Worm (Caenorhabditis elegans) whole organism, late embryonic: ENCODE data around the gene F23A7.3.

Experiments used
- C08G9.2 ChIP-seq: sonication (generic microtip); optimal IDR thresholded peaks from 2 replicates; lab custom pipeline; 2016; ENCODE audit warnings: mild to moderate bottlenecking, missing genetic modification characterization, moderate library complexity, missing compliant biosample characterization
- K02D7.2 ChIP-seq: sonication (generic microtip); optimal IDR thresholded peaks from 2 replicates; lab custom pipeline; 2017; ENCODE audit warnings: mild to moderate bottlenecking, missing genetic modification characterization, missing compliant biosample characterization
- ceh-19 ChIP-seq: fragments of 200-800 bp; sonication (Bioruptor generic); optimal IDR thresholded peaks from 2 replicates; lab custom pipeline; 2018; ENCODE audit warnings: mild to moderate bottlenecking, missing genetic modification characterization, missing compliant biosample characterization
- ceh-2 ChIP-seq: sonication (generic microtip); optimal IDR thresholded peaks from 2 replicates; lab custom pipeline; 2016; ENCODE audit warnings: missing genotype, missing genetic modification characterization, missing compliant biosample characterization
- ceh-22 ChIP-seq: sonication (generic microtip); optimal IDR thresholded peaks from 2 replicates; lab custom pipeline; 2017; ENCODE audit warnings: missing biosample characterization, missing genetic modification characterization
- ceh-24 ChIP-seq: sonication (generic microtip); optimal IDR thresholded peaks from 2 replicates; lab custom pipeline; 2016; ENCODE audit warnings: mild to moderate bottlenecking, missing genetic modification characterization, missing compliant biosample characterization
- ceh-30 ChIP-seq: fragments of 150-350 bp; optimal IDR thresholded peaks from 2 replicates; lab custom pipeline; 2014; ENCODE audit warnings: missing biosample characterization, missing genetic modification characterization
- ceh-45 ChIP-seq: fragments of 200-800 bp; sonication (Bioruptor generic); IDR thresholded peaks from 2 replicates; pipeline ENCODE4 v1.3.6; 2022; ENCODE audit warnings: missing genetic modification reagents, missing genetic modification characterization, missing compliant biosample characterization
- dve-1 ChIP-seq: sonication (generic microtip); optimal IDR thresholded peaks from 2 replicates; lab custom pipeline; 2017; ENCODE audit warnings: antibody characterized with exemption, mild to moderate bottlenecking, missing genetic modification characterization, missing compliant biosample characterization
- elt-2 ChIP-seq: sonication (generic microtip); optimal IDR thresholded peaks from 2 replicates; lab custom pipeline; 2016; ENCODE audit warnings: missing genetic modification reagents, missing genetic modification characterization, missing compliant biosample characterization
- elt-4 ChIP-seq: sonication (generic microtip); optimal IDR thresholded peaks from 2 replicates; lab custom pipeline; 2016; ENCODE audit warnings: missing genetic modification characterization, missing compliant biosample characterization
- eyg-1 ChIP-seq: sonication (generic microtip); optimal IDR thresholded peaks from 2 replicates; lab custom pipeline; 2016; ENCODE audit warnings: missing genotype, missing genetic modification characterization, missing compliant biosample characterization
- fkh-10 ChIP-seq: fragments of 150-350 bp; optimal IDR thresholded peaks from 2 replicates; lab custom pipeline; 2014; ENCODE audit warnings: missing biosample characterization, missing genetic modification reagents, missing genetic modification characterization
- gmeb-2 ChIP-seq: sonication (generic microtip); optimal IDR thresholded peaks from 2 replicates; lab custom pipeline; 2016; ENCODE audit warnings: missing genetic modification characterization, inconsistent platforms, missing compliant biosample characterization
- hlh-8 ChIP-seq: sonication (generic microtip); optimal IDR thresholded peaks from 2 replicates; lab custom pipeline; 2016; ENCODE audit warnings: missing genotype, missing genetic modification characterization, missing compliant biosample characterization
- lim-6 ChIP-seq: sonication (generic microtip); optimal IDR thresholded peaks from 2 replicates; lab custom pipeline; 2016; ENCODE audit warnings: missing genetic modification characterization, missing compliant biosample characterization
- lin-11 ChIP-seq: fragments of 200-800 bp; sonication (Bioruptor generic); optimal IDR thresholded peaks from 2 replicates; lab custom pipeline; 2018; ENCODE audit warnings: mild to moderate bottlenecking, missing genetic modification characterization, missing compliant biosample characterization
- madf-2 ChIP-seq: sonication (generic microtip); optimal IDR thresholded peaks from 2 replicates; lab custom pipeline; 2017; ENCODE audit warnings: missing genetic modification characterization, missing compliant biosample characterization
- mec-3 ChIP-seq: sonication (generic microtip); optimal IDR thresholded peaks from 2 replicates; lab custom pipeline; 2016; ENCODE audit warnings: borderline replicate concordance, missing genetic modification characterization, missing compliant biosample characterization
- pat-9 ChIP-seq: fragments of 200-800 bp; sonication (Bioruptor generic); optimal IDR thresholded peaks from 2 replicates; lab custom pipeline; 2018; ENCODE audit warnings: mild to moderate bottlenecking, missing genetic modification characterization, moderate library complexity, missing compliant biosample characterization
- pax-1 ChIP-seq: fragments of 150-350 bp; optimal IDR thresholded peaks from 2 replicates; lab custom pipeline; 2014; ENCODE audit warnings: missing biosample characterization, missing genetic modification characterization
- pha-2 ChIP-seq: sonication (generic microtip); optimal IDR thresholded peaks from 2 replicates; lab custom pipeline; 2017; ENCODE audit warnings: mild to moderate bottlenecking, missing genetic modification characterization, missing compliant biosample characterization
- pros-1 ChIP-seq: fragments of 150-350 bp; optimal IDR thresholded peaks from 2 replicates; lab custom pipeline; 2014; ENCODE audit warnings: missing biosample characterization, missing genetic modification reagents, missing genetic modification characterization
- ref-2 ChIP-seq: sonication (generic microtip); optimal IDR thresholded peaks from 2 replicates; lab custom pipeline; 2016; ENCODE audit warnings: missing genetic modification characterization, missing compliant biosample characterization
- sdc-2 ChIP-seq: sonication (generic microtip); optimal IDR thresholded peaks from 2 replicates; lab custom pipeline; 2016; ENCODE audit warnings: missing genotype, missing genetic modification characterization, missing compliant biosample characterization
- sox-4 ChIP-seq: sonication (generic microtip); optimal IDR thresholded peaks from 2 replicates; lab custom pipeline; 2017; ENCODE audit warnings: mild to moderate bottlenecking, missing genetic modification characterization, inconsistent platforms, missing compliant biosample characterization
- syd-9 ChIP-seq: sonication (generic microtip); optimal IDR thresholded peaks from 2 replicates; lab custom pipeline; 2016; ENCODE audit warnings: mild to moderate bottlenecking, missing genetic modification characterization, moderate library complexity, missing compliant biosample characterization
- tbx-7 ChIP-seq: sonication (generic microtip); optimal IDR thresholded peaks from 2 replicates; lab custom pipeline; 2016; ENCODE audit warnings: missing genotype, missing genetic modification characterization, missing compliant biosample characterization
- ttx-3 ChIP-seq: sonication (generic microtip); optimal IDR thresholded peaks from 2 replicates; lab custom pipeline; 2016; ENCODE audit warnings: missing genetic modification reagents, missing genetic modification characterization, missing compliant biosample characterization
- unc-3 ChIP-seq, 2 experiments: fragments of 200-800 bp in 1 of 2; sonication (Bioruptor generic) in 1 of 2; sonication (generic microtip) in 1 of 2; conservative IDR thresholded peaks in 1 of 2; optimal IDR thresholded peaks in 1 of 2; 2 replicates each; pipeline versions ENCODE4 v1.3.6 to Lab custom; 2016 to 2022; ENCODE audit warnings: missing compliant biosample characterization in 2 of 2, missing genetic modification characterization in 2 of 2, missing genetic modification reagents in 1 of 2
- unc-86 ChIP-seq: sonication (generic microtip); optimal IDR thresholded peaks from 2 replicates; lab custom pipeline; 2016; ENCODE audit warnings: missing genetic modification characterization, missing compliant biosample characterization
- ztf-16 ChIP-seq: sonication (generic microtip); optimal IDR thresholded peaks from 2 replicates; lab custom pipeline; 2017; ENCODE audit warnings: missing genetic modification characterization, missing compliant biosample characterization

Gene F23A7.3

ce11 chrX:16258503-16258902 is 38.7 kb downstream of the F23A7.3 start:
- no peak for TF ChIP-seq ceh-2
- no peak for TF ChIP-seq ceh-19 (GFP tag; lab: Kevin White, UChicago)
- TF ChIP-seq ref-2 (tag; lab: Kevin White, UChicago), result no peak
- no peak for TF ChIP-seq syd-9 (tag; lab: Kevin White, UChicago)
- no peak for TF ChIP-seq fkh-10 (GFP tag; lab: Kevin White, UChicago)

- TF ChIP-seq ztf-16 (tag; lab: Kevin White, UChicago) (no peak), elt-2 (tag; lab: Kevin White, UChicago) (peak; percentile 32), ceh-22 (tag; lab: Kevin White, UChicago) (no peak), C08G9.2 (tag; lab: Kevin White, UChicago) (no peak)
Measured at ce11 chrX:16260077-16260476, 40.3 kb downstream of the F23A7.3 start.

- TF ChIP-seq elt-2 (tag; lab: Kevin White, UChicago), result peak; percentile 66
- no peak for TF ChIP-seq elt-4 (tag; lab: Kevin White, UChicago)
- no peak for TF ChIP-seq ceh-45
- TF ChIP-seq ttx-3 (tag; lab: Kevin White, UChicago), result no peak
- TF ChIP-seq mec-3 (tag; lab: Kevin White, UChicago), result no peak
- TF ChIP-seq, all 69 proteins: peak for 1
Measured at ce11 chrX:16261993-16262392, 42.2 kb downstream of the F23A7.3 start, which contains the start of gene sgk-1. sgk-1 (minus strand) TSS chrX:16262122.

ce11 chrX:16263287-16263686 is 43.5 kb downstream of the F23A7.3 start:
- TF ChIP-seq K02D7.2 (no peak), lin-11 (no peak), dve-1 (no peak), unc-86 (tag; lab: Kevin White, UChicago) (no peak), gmeb-2 (tag; lab: Kevin White, UChicago) (no peak), hlh-8 (tag; lab: Kevin White, UChicago) (no peak), elt-4 (tag; lab: Kevin White, UChicago) (no peak), ceh-22 (tag; lab: Kevin White, UChicago) (no peak)
- TF ChIP-seq, all 69 proteins: peak for 0

- no peak for TF ChIP-seq ceh-30 (tag; lab: Kevin White, UChicago)
- no peak for TF ChIP-seq lim-6 (tag; lab: Kevin White, UChicago)
- no peak for TF ChIP-seq tbx-7
- TF ChIP-seq ceh-24, result no peak
- no peak for TF ChIP-seq unc-3 (GFP tag; conservative IDR thresholded peaks at IDR 0.05; lab: Robert Waterston, UW)
- TF ChIP-seq unc-3 (tag; optimal IDR thresholded peaks at IDR 0.05; lab: Kevin White, UChicago), result no peak
- TF ChIP-seq pha-2, result no peak
- TF ChIP-seq pros-1 (tag; lab: Kevin White, UChicago), result no peak
- no peak for TF ChIP-seq mec-3 (tag; lab: Kevin White, UChicago)
- TF ChIP-seq C08G9.2 (tag; lab: Kevin White, UChicago), result no peak
- no peak for TF ChIP-seq ztf-16 (tag; lab: Kevin White, UChicago)
- TF ChIP-seq eyg-1, result no peak
Measured at ce11 chrX:16265636-16266384, 46.0 kb downstream of the F23A7.3 start, which contains the start of gene mua-6. mua-6 (minus strand) TSS chrX:16265686.

ce11 chrX:16269969-16270368 is 50.2 kb downstream of the F23A7.3 start, which contains the start of gene ifa-3:
ifa-3 (minus strand) TSS chrX:16270069.
- TF ChIP-seq ztf-16 (tag; lab: Kevin White, UChicago) (no peak), sdc-2 (no peak), ceh-24 (no peak), pax-1 (tag; lab: Kevin White, UChicago) (no peak), elt-4 (tag; lab: Kevin White, UChicago) (no peak), pat-9 (no peak), madf-2 (tag; lab: Kevin White, UChicago) (no peak), sox-4 (no peak), hlh-8 (tag; lab: Kevin White, UChicago) (no peak), C08G9.2 (tag; lab: Kevin White, UChicago) (no peak)
